Worm (Caenorhabditis elegans) whole organism, L2 larva: ENCODE measurements around the gene clec-79.

Experiments
- F13H6.1 ChIP-seq: sonication (generic microtip); optimal IDR thresholded peaks from 2 replicates; lab custom pipeline; 2016; ENCODE audit warnings: missing genetic modification characterization, missing compliant biosample characterization
- ama-1 ChIP-seq: fragments of 150-350 bp; optimal IDR thresholded peaks from 2 replicates; lab custom pipeline; 2018; ENCODE audit warnings: inconsistent platforms
- egl-27 ChIP-seq: sonication (generic microtip); optimal IDR thresholded peaks from 3 replicates; lab custom pipeline; 2017; ENCODE audit warnings: missing biosample characterization, missing genetic modification reagents, missing genetic modification characterization
- lin-13 ChIP-seq: fragments of 150-350 bp; optimal IDR thresholded peaks from 2 replicates; lab custom pipeline; 2014; ENCODE audit warnings: missing biosample characterization, missing genetic modification reagents, missing genetic modification characterization
- lin-39 ChIP-seq: fragments of 150-350 bp; optimal IDR thresholded peaks from 2 replicates; lab custom pipeline; 2014; ENCODE audit warnings: missing biosample characterization, missing genetic modification reagents, missing genetic modification characterization
- peb-1 ChIP-seq: fragments of 150-350 bp; optimal IDR thresholded peaks from 2 replicates; lab custom pipeline; 2014; ENCODE audit warnings: missing biosample characterization, missing genetic modification characterization
- snpc-4 ChIP-seq: fragments of 150-350 bp; optimal IDR thresholded peaks from 2 replicates; lab custom pipeline; 2014; ENCODE audit warnings: missing biosample characterization, missing genetic modification characterization
- unc-62 ChIP-seq: fragments of 150-350 bp; optimal IDR thresholded peaks from 2 replicates; lab custom pipeline; 2014; ENCODE audit warnings: missing biosample characterization, missing genetic modification reagents, missing genetic modification characterization
- ztf-11 ChIP-seq: sonication (generic microtip); optimal IDR thresholded peaks from 2 replicates; lab custom pipeline; 2017; ENCODE audit warnings: missing biosample characterization, missing genetic modification characterization

DNA sequence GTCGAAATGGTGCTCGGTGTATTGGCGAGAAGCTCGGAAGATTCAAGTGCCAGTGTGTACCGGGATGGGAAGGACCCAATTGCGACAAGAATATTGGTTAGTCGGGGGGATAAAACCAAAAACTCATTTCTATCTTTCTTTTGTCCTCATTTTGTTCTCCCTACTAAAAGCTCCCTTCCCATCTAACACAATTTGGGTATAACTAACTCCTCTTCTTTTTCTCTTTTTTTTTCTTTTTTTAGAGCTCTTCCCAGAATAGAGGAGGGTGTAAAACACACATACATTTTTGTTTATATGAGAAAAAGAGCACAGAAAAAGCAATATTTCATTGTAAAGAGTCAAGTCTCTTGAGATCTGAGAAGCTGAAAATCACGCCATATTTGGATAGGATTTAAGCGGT is 32.0 kb downstream of the clec-79 start:
- no peak for TF ChIP-seq ztf-11
- TF ChIP-seq snpc-4 (tag; lab: Kevin White, UChicago), result no peak
- TF ChIP-seq lin-39 (tag; lab: Kevin White, UChicago), result no peak
- no peak for TF ChIP-seq lin-13 (GFP tag; lab: Kevin White, UChicago)
- no peak for TF ChIP-seq F13H6.1 (tag; lab: Kevin White, UChicago)
- no peak for TF ChIP-seq peb-1
- no peak for TF ChIP-seq ama-1
- TF ChIP-seq egl-27 (tag; lab: Kevin White, UChicago), result no peak
- no peak for TF ChIP-seq unc-62
